Fruit fly (Drosophila melanogaster): ENCODE measurements around the gene CG7443.

CG7443 gene

dm6 chr3R:8317709-8318335 is 6.3 kb upstream of the CG7443 start (continued):
- TF ChIP-seq CG1792 (GFP tag; optimal IDR thresholded peaks at IDR 0.05), result no peak
- peak; percentile 35 for TF ChIP-seq Meics (GFP tag; optimal IDR thresholded peaks at IDR 0.05)
- no peak for TF ChIP-seq dysf (GFP tag; IDR thresholded peaks at IDR 0.05)
- TF ChIP-seq Tbp (GFP tag; optimal IDR thresholded peaks at IDR 0.05), result no peak
- peak; percentile 72 for TF ChIP-seq sens (GFP tag)
- TF ChIP-seq CG4730 (GFP tag; IDR thresholded peaks at IDR 0.05), result no peak
- no peak for TF ChIP-seq ftz-f1 (GFP tag; optimal IDR thresholded peaks at IDR 0.05)
- TF ChIP-seq ssp (GFP tag; IDR thresholded peaks at IDR 0.05), result no peak
- TF ChIP-seq Drgx (GFP tag; IDR thresholded peaks at IDR 0.05), result peak; percentile 48
- no peak for TF ChIP-seq CG10654 (GFP tag; optimal IDR thresholded peaks at IDR 0.05)
- peak; percentile 13 for TF ChIP-seq CG15011 (GFP tag; optimal IDR thresholded peaks at IDR 0.05)
- peak; percentile 6 for TF ChIP-seq CG31365 (tag; optimal IDR thresholded peaks at IDR 0.05)
- TF ChIP-seq ro (GFP tag; IDR thresholded peaks at IDR 0.05), result no peak
- TF ChIP-seq Jarid2 (GFP tag; optimal IDR thresholded peaks at IDR 0.05), result peak; percentile 47
- 0 out of 3 replicates have a peak, but pooled peaks have one; percentile 25 for TF ChIP-seq Opbp (GFP tag; IDR thresholded peaks at IDR 0.05; ENCODE audit: partially characterized antibody)
- TF ChIP-seq Hmr (GFP tag; optimal IDR thresholded peaks at IDR 0.05), result peak; percentile 53
- TF ChIP-seq CG32532 (GFP tag; IDR thresholded peaks at IDR 0.05), result peak; percentile 48; the same call in 1 of the 2 replicates
- TF ChIP-seq CG14860 (GFP tag; IDR thresholded peaks at IDR 0.05; ENCODE audit: partially characterized antibody), result no peak
- peak; percentile 41 for TF ChIP-seq sd (tag; optimal IDR thresholded peaks at IDR 0.05)
- no peak for TF ChIP-seq chinmo (GFP tag; IDR thresholded peaks at IDR 0.05; ENCODE audit: partially characterized antibody)
- peak; percentile 14 for TF ChIP-seq CG12219 (GFP tag; optimal IDR thresholded peaks at IDR 0.05)
- no peak for TF ChIP-seq dpn (GFP tag; optimal IDR thresholded peaks at IDR 0.05)
- peak in 1 of 2 experiments; percentile 60 for TF ChIP-seq Trl (optimal IDR thresholded peaks at IDR 0.05)
- TF ChIP-seq Trl (GFP tag; optimal IDR thresholded peaks at IDR 0.05), result no peak
- TF ChIP-seq CG12299 (tag; optimal IDR thresholded peaks at IDR 0.05), result no peak
- TF ChIP-seq CG12769 (tag; optimal IDR thresholded peaks at IDR 0.05), result no peak
- no peak for TF ChIP-seq fd102C (GFP tag; optimal IDR thresholded peaks at IDR 0.05)
- TF ChIP-seq CG8924 (tag; optimal IDR thresholded peaks at IDR 0.05), result peak; percentile 25
- peak; percentile 18 for TF ChIP-seq CG10209 (GFP tag; optimal IDR thresholded peaks at IDR 0.05)
- TF ChIP-seq Sry-β (GFP tag; optimal IDR thresholded peaks at IDR 0.05), result no peak
- TF ChIP-seq CG18011 (GFP tag; optimal IDR thresholded peaks at IDR 0.05), result no peak
- TF ChIP-seq CG13296 (GFP tag; optimal IDR thresholded peaks at IDR 0.05), result peak; percentile 42
- TF ChIP-seq gsb-n (tag; optimal IDR thresholded peaks at IDR 0.05), result no peak
- TF ChIP-seq Asciz (GFP tag; optimal IDR thresholded peaks at IDR 0.05), result peak; percentile 26
- peak; percentile 33 for TF ChIP-seq Dek (tag; optimal IDR thresholded peaks at IDR 0.05)
- no peak for TF ChIP-seq CG42726 (GFP tag; IDR thresholded peaks at IDR 0.05; ENCODE audit: partially characterized antibody)
- no peak for TF ChIP-seq Neu2 (GFP tag; optimal IDR thresholded peaks at IDR 0.05; ENCODE audit: borderline replicate concordance)
- TF ChIP-seq btn (GFP tag; optimal IDR thresholded peaks at IDR 0.05), result no peak
- no peak for TF ChIP-seq tin (GFP tag; optimal IDR thresholded peaks at IDR 0.05)
- TF ChIP-seq CG6813 (GFP tag; optimal IDR thresholded peaks at IDR 0.05), result peak; percentile 46
- no peak for TF ChIP-seq CG17802 (tag; optimal IDR thresholded peaks at IDR 0.05)
- no peak for TF ChIP-seq bbx (GFP tag; IDR thresholded peaks at IDR 0.05; ENCODE audit: partially characterized antibody)
- TF ChIP-seq CG12659 (GFP tag; optimal IDR thresholded peaks at IDR 0.05), result peak; percentile 12
- TF ChIP-seq Fer3 (tag; optimal IDR thresholded peaks at IDR 0.05), result peak; percentile 56
- peak; percentile 25 for TF ChIP-seq lilli (GFP tag; optimal IDR thresholded peaks at IDR 0.05)
- peak; percentile 13 for TF ChIP-seq CG15479 (GFP tag; optimal IDR thresholded peaks at IDR 0.05)
- no peak for TF ChIP-seq HLHmδ (GFP tag; optimal IDR thresholded peaks at IDR 0.05)
- peak; percentile 9 for TF ChIP-seq CG12071 (GFP tag; optimal IDR thresholded peaks at IDR 0.05)
- TF ChIP-seq vvl (GFP tag; IDR thresholded peaks at IDR 0.05), result peak; percentile 42; the same call in 1 of the 2 replicates
